Worm (Caenorhabditis elegans) whole organism, young adult: ENCODE data around the gene R11D1.12.

ENCODE experiments used
- hmg-20 ChIP-seq: fragments of 200-800 bp; sonication (Bioruptor generic); IDR thresholded peaks from 2 replicates; pipeline ENCODE4 v1.3.6; 2022; ENCODE audit warnings: missing genetic modification reagents, missing genetic modification characterization, missing compliant biosample characterization

R11D1.12 gene

DNA sequence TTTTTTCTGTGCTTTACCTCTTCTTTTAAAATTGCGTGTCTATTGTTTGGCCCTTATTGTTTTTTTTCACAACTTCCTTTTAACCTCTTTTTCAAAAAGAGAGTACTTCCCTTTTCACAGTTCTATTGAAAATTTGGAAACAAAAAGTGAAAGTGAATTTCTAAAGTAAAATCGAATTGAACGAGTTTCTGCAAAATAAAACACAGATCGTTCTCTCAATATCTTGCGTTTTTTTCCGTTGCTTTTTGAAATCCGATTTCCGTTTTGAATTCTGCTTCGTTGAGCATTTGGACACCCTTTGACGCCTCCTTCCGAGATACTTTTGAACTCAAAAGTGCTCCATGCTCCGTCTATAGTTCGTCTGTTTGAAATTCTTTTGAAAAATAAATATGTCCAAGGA, 49.5 kb downstream of the R11D1.12 start (continued):
- no peak for TF ChIP-seq hmg-20 (GFP tag; lab: Robert Waterston, UW)
